Fruit fly (Drosophila melanogaster) S2 (cell line): ENCODE data around the gene CG15167.

ENCODE experiments used
- CG8478 ChIP-seq: fragments of >200 bp; optimal IDR thresholded peaks from 2 replicates; lab custom pipeline; 2018
- CTCF ChIP-seq, 2 experiments: fragments of >200 bp; optimal IDR thresholded peaks; 2 replicates each; lab custom pipeline; 2018

CG15167 gene

dm6 chr2L:18740010-18740409 is at the start of gene CG15167, which contains the start of gene CG42752:
Gene CG15167, plus strand, starts transcription at chr2L:18740358.
Gene CG42752, minus strand, starts transcription at chr2L:18740110.
- TF ChIP-seq CG8478 (lab: Kevin White, UChicago) (no peak), CTCF (optimal IDR thresholded peaks at IDR 0.05; lab: Kevin White, UChicago) (no peak)

dm6 chr2L:18693877-18694723 is 46.1 kb upstream of the CG15167 start:
- TF ChIP-seq CG8478 (lab: Kevin White, UChicago) (no peak), CTCF (optimal IDR thresholded peaks at IDR 0.05; lab: Kevin White, UChicago) (no peak)

- TF ChIP-seq CG8478 (lab: Kevin White, UChicago) (no peak), CTCF (optimal IDR thresholded peaks at IDR 0.05; lab: Kevin White, UChicago) (no peak)
Observed at dm6 chr2L:18694724-18695105, 45.4 kb upstream of the CG15167 start.

dm6 chr2L:18695404-18695804 is 44.8 kb upstream of the CG15167 start, which contains the start of the genes CG10383 and CG10338:
Gene CG10383, minus strand, starts transcription at chr2L:18695602.
Gene CG10338, plus strand, starts transcription at chr2L:18695664.
- TF ChIP-seq CTCF (optimal IDR thresholded peaks at IDR 0.05; lab: Kevin White, UChicago) (no peak), CG8478 (lab: Kevin White, UChicago) (no peak)

dm6 chr2L:18698559-18699130 is 41.5 kb upstream of the CG15167 start, which contains the start of gene CG10341:
Gene CG10341, plus strand, starts transcription at chr2L:18698714.
- no peak for TF ChIP-seq CTCF (optimal IDR thresholded peaks at IDR 0.05; lab: Kevin White, UChicago)
- no peak for TF ChIP-seq CG8478 (lab: Kevin White, UChicago)

dm6 chr2L:18702721-18703488 is 37.3 kb upstream of the CG15167 start, which contains the start of the genes CG10376 and CG10343:
Gene CG10376, minus strand, starts transcription at chr2L:18703105.
Gene CG10343, plus strand, starts transcription at chr2L:18703473.
- TF ChIP-seq CG8478 (lab: Kevin White, UChicago) = no peak
- no peak for TF ChIP-seq CTCF (optimal IDR thresholded peaks at IDR 0.05; lab: Kevin White, UChicago)

dm6 chr2L:18705617-18706046 is 34.5 kb upstream of the CG15167 start, which contains the start of gene Jwa:
Gene Jwa, minus strand, starts transcription at chr2L:18705703.
- TF ChIP-seq CG8478 (lab: Kevin White, UChicago) = no peak
- TF ChIP-seq CTCF (optimal IDR thresholded peaks at IDR 0.05; lab: Kevin White, UChicago) = no peak

dm6 chr2L:18707844-18708238 is 32.3 kb upstream of the CG15167 start:
- no peak for TF ChIP-seq CTCF (optimal IDR thresholded peaks at IDR 0.05; lab: Kevin White, UChicago)
- TF ChIP-seq CG8478 (lab: Kevin White, UChicago) = no peak

- no peak for TF ChIP-seq CTCF (optimal IDR thresholded peaks at IDR 0.05; lab: Kevin White, UChicago)
- TF ChIP-seq CG8478 (lab: Kevin White, UChicago) = no peak
Observed at dm6 chr2L:18708239-18708891, 31.8 kb upstream of the CG15167 start, which contains the start of the genes Faf2 and Grip71. Gene Faf2, minus strand, starts transcription at chr2L:18708688. Gene Grip71, plus strand, starts transcription at chr2L:18708846.

dm6 chr2L:18713686-18714085 is 26.5 kb upstream of the CG15167 start, which contains the start of gene Irk3:
Gene Irk3, minus strand, starts transcription at chr2L:18713748.
- no peak for TF ChIP-seq CTCF (optimal IDR thresholded peaks at IDR 0.05; lab: Kevin White, UChicago)
- TF ChIP-seq CG8478 (lab: Kevin White, UChicago) = no peak

dm6 chr2L:18714086-18714485 is 26.1 kb upstream of the CG15167 start:
- TF ChIP-seq CG8478 (lab: Kevin White, UChicago) = no peak
- TF ChIP-seq CTCF (optimal IDR thresholded peaks at IDR 0.05; lab: Kevin White, UChicago) = peak in 1 of 2 experiments; percentile 63

- TF ChIP-seq CTCF (optimal IDR thresholded peaks at IDR 0.05; lab: Kevin White, UChicago) = no peak
- no peak for TF ChIP-seq CG8478 (lab: Kevin White, UChicago)
Observed at dm6 chr2L:18717365-18718011, 22.7 kb upstream of the CG15167 start.

dm6 chr2L:18719583-18719982 is 20.6 kb upstream of the CG15167 start:
- TF ChIP-seq CTCF (optimal IDR thresholded peaks at IDR 0.05; lab: Kevin White, UChicago) (no peak), CG8478 (lab: Kevin White, UChicago) (no peak)
